Fruit fly (Drosophila melanogaster) Kc167 (cell line): ENCODE data around the gene Exo70.

ENCODE experiments used
- Sin3A ChIP-seq: fragments of >200 bp; optimal IDR thresholded peaks from 2 replicates; lab custom pipeline; 2018; ENCODE audit warnings: missing external identifiers
- h ChIP-seq: fragments of >200 bp; optimal IDR thresholded peaks from 3 replicates; lab custom pipeline; 2018; ENCODE audit warnings: missing external identifiers
- insv ChIP-seq: fragments of >200 bp; optimal IDR thresholded peaks from 3 replicates; lab custom pipeline; 2018; ENCODE audit warnings: missing external identifiers
- ttk ChIP-seq: sonication (Bioruptor generic); optimal IDR thresholded peaks from 2 replicates; lab custom pipeline; 2017; ENCODE audit warnings: missing external identifiers

DNA sequence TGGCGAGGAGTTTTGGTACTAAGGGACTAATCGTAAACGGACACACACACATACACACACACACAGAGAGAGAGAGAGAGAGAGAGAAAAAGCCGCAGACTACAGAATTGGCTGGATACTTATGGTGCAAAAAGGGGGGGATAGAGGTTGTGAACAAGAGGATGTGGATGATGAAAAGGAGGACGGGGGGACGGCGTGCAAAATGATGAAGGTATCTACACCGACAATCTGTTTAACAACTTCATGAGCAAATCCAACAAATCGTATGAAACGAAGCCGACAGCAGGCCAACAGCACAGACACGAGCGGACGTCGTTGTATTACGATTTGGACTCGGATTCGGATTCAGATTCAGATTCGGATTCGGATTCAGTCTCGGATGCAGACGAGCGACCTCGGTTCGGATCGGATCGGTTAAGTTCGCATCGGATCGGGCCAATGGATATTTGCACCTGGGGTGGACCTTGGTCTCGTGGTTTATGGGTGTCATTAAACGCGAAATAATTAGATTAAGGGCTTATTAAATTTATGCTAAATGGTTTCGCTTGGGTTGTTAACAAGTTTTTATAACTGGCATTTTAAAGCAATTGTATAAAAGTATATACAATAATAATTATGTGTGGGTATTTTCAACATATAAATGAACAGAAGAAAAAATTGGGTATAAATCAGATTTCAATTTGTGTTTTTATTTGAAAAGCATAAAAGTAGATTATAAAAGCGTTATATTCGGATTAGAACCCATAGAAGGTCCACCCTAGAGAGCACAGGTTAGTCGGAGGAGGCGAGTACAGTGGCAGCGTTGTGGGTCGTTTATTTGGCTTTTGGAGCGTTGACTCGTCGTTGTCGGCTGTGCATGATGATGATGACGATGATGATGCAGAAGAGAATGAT, 43.6 kb downstream of the Exo70 start:
- TF ChIP-seq ttk (lab: Kevin White, UChicago) = no peak
- no peak for TF ChIP-seq Sin3A (lab: Kevin White, UChicago)
- no peak for TF ChIP-seq h (lab: Kevin White, UChicago)
- TF ChIP-seq insv = no peak
